Worm (Caenorhabditis elegans): ENCODE data around the gene dpy-3.

DNA sequence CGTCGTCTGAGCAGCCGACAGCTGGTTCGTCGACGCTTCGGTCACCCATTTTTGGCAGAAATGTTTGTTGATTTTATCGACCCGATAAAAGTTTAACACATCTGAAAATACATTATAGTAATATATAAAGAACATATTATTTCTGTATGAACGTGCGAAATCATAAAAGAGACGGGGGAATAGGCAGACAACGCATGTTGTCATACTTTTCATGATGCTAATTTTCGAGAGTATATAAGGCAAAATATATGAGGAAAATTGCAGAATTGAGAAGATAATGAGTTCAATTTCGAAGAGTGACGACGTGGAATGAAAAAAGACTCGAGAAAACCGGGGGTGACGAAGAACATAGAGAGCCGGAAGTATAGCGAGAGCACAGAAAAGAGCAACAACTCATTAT is 15.3 kb downstream of the dpy-3 start, which contains the start of gene F53B1.8:
- TF ChIP-seq elt-1 (tag; optimal IDR thresholded peaks at IDR 0.05) (no peak), skn-1 (tag; optimal IDR thresholded peaks at IDR 0.05) (no peak), nhr-11 (tag; optimal IDR thresholded peaks at IDR 0.05) (no peak), ztf-11 (tag; optimal IDR thresholded peaks at IDR 0.05) (no peak), zag-1 (tag; optimal IDR thresholded peaks at IDR 0.05) (no peak), pqm-1 (tag; optimal IDR thresholded peaks at IDR 0.05) (no peak), fos-1 (tag; optimal IDR thresholded peaks at IDR 0.05) (no peak), aly-2 (tag; optimal IDR thresholded peaks at IDR 0.05) (no peak), nhr-43 (tag; optimal IDR thresholded peaks at IDR 0.05; ENCODE audit: poor library complexity, severe bottlenecking) (no peak), unc-62 (GFP tag; optimal IDR thresholded peaks at IDR 0.05) (no peak), snpc-4 (tag; optimal IDR thresholded peaks at IDR 0.05) (no peak)
